Comparison of ENCODE assay signal across 2 fruit fly cellular contexts in genomic region chrX:17513801-17514200, dm6.
TF ChIP-seq lines count a peak whose summit lies in the region.

No protein-coding gene starts in this region.

- no peak for TF ChIP-seq CTCF in whole organism, embryonic (GFP tag; optimal IDR thresholded peaks at IDR 0.05; lab: Kevin White, UChicago)

TF ChIP-seq in whole organism, embryonic, 481 proteins besides CTCF, POLR2A, EP300 and RAD21 (continues in another document):
- TF ChIP-seq B-H1 (GFP tag; IDR thresholded peaks at IDR 0.05; lab: Robert Waterston, UW) (no peak), otp (GFP tag; IDR thresholded peaks at IDR 0.05; lab: Robert Waterston, UW) (0 out of 3 replicates have a peak, but pooled peaks have one; percentile 18), Awh (GFP tag; IDR thresholded peaks at IDR 0.05; lab: Robert Waterston, UW) (peak; percentile 57; the same call in 1 of the 2 replicates), sens-2 (GFP tag; IDR thresholded peaks at IDR 0.05; lab: Robert Waterston, UW) (no peak), Antp (GFP tag; optimal IDR thresholded peaks at IDR 0.05; lab: Kevin White, UChicago) (no peak), CG8388 (GFP tag; optimal IDR thresholded peaks at IDR 0.05; lab: Kevin White, UChicago) (peak; percentile 53), CG2875 (GFP tag; optimal IDR thresholded peaks at IDR 0.05; lab: Kevin White, UChicago) (no peak), gsb (GFP tag; IDR thresholded peaks at IDR 0.05; lab: Robert Waterston, UW) (no peak), Atf6 (GFP tag; IDR thresholded peaks at IDR 0.05; lab: Robert Waterston, UW) (no peak), ranshi (GFP tag; IDR thresholded peaks at IDR 0.05; lab: Robert Waterston, UW) (peak; percentile 24; the same call in 1 of the 2 replicates), Camta (GFP tag; optimal IDR thresholded peaks at IDR 0.05; lab: Kevin White, UChicago) (no peak), nmo (GFP tag; optimal IDR thresholded peaks at IDR 0.05; lab: Kevin White, UChicago) (peak; percentile 18), cas (GFP tag; IDR thresholded peaks at IDR 0.05; lab: Robert Waterston, UW) (no peak), CHES-1-like (GFP tag; optimal IDR thresholded peaks at IDR 0.05; lab: Kevin White, UChicago) (no peak), phol (tag; optimal IDR thresholded peaks at IDR 0.05; lab: Kevin White, UChicago) (peak; percentile 47), gem (tag; optimal IDR thresholded peaks at IDR 0.05; lab: Kevin White, UChicago) (peak; percentile 66), pan (optimal IDR thresholded peaks at IDR 0.05; lab: Kevin White, UChicago) (no peak), pan (GFP tag; optimal IDR thresholded peaks at IDR 0.05 in 1 of 2, IDR thresholded peaks at IDR 0.05 in 1 of 2) (no peak), PHDP (tag; optimal IDR thresholded peaks at IDR 0.05; lab: Kevin White, UChicago) (peak; percentile 31), Eip74EF (GFP tag; optimal IDR thresholded peaks at IDR 0.05; lab: Kevin White, UChicago) (peak in 1 of 2 experiments; percentile 26), dmrt11E (tag; optimal IDR thresholded peaks at IDR 0.05; lab: Kevin White, UChicago) (peak; percentile 50), Xbp1 (GFP tag; optimal IDR thresholded peaks at IDR 0.05; lab: Kevin White, UChicago) (peak; percentile 37), fd64A (GFP tag; optimal IDR thresholded peaks at IDR 0.05; lab: Kevin White, UChicago) (no peak), CG10979 (tag; optimal IDR thresholded peaks at IDR 0.05; lab: Kevin White, UChicago) (peak; percentile 55), Rx (GFP tag; IDR thresholded peaks at IDR 0.05; lab: Robert Waterston, UW) (0 out of 2 replicates have a peak, but pooled peaks have one; percentile 15), CG13424 (tag; optimal IDR thresholded peaks at IDR 0.05; lab: Kevin White, UChicago) (peak; percentile 5), Nf-YB (GFP tag; optimal IDR thresholded peaks at IDR 0.05; lab: Kevin White, UChicago) (no peak), CG17361 (GFP tag; IDR thresholded peaks at IDR 0.05; lab: Robert Waterston, UW) (peak; percentile 41; the same call in 1 of the 3 replicates), CG4360 (GFP tag; IDR thresholded peaks at IDR 0.05; lab: Robert Waterston, UW) (no peak), CG8924 (tag; optimal IDR thresholded peaks at IDR 0.05; lab: Kevin White, UChicago) (peak; percentile 3), Tbp (GFP tag; optimal IDR thresholded peaks at IDR 0.05; lab: Kevin White, UChicago) (no peak), trem (tag; optimal IDR thresholded peaks at IDR 0.05; lab: Kevin White, UChicago) (peak; percentile 6), H2.0 (GFP tag; IDR thresholded peaks at IDR 0.05; lab: Robert Waterston, UW) (0 out of 2 replicates have a peak, but pooled peaks have one; percentile 14), CG10209 (GFP tag; optimal IDR thresholded peaks at IDR 0.05; lab: Kevin White, UChicago) (no peak), al (GFP tag; IDR thresholded peaks at IDR 0.05; lab: Robert Waterston, UW) (no peak), odd (GFP tag; optimal IDR thresholded peaks at IDR 0.05; lab: Kevin White, UChicago) (no peak), CG15601 (tag; optimal IDR thresholded peaks at IDR 0.05; lab: Kevin White, UChicago) (peak; percentile 1), D (optimal IDR thresholded peaks at IDR 0.05; lab: Kevin White, UChicago) (no peak), D (GFP tag; optimal IDR thresholded peaks at IDR 0.05; lab: Kevin White, UChicago) (peak; percentile 20), scrt (GFP tag; optimal IDR thresholded peaks at IDR 0.05; lab: Kevin White, UChicago) (no peak), CG9876 (GFP tag; optimal IDR thresholded peaks at IDR 0.05; lab: Kevin White, UChicago) (no peak), row (GFP tag; IDR thresholded peaks at IDR 0.05; lab: Robert Waterston, UW) (peak; percentile 37; the same call in 1 of the 3 replicates), CG3281 (GFP tag; optimal IDR thresholded peaks at IDR 0.05; lab: Kevin White, UChicago) (no peak), CG6654 (GFP tag; optimal IDR thresholded peaks at IDR 0.05; lab: Kevin White, UChicago) (no peak), CG4424 (GFP tag; optimal IDR thresholded peaks at IDR 0.05; lab: Kevin White, UChicago) (peak; percentile 21), toy (GFP tag; IDR thresholded peaks at IDR 0.05; lab: Robert Waterston, UW) (no peak)

TF ChIP-seq in whole organism, prepupa, 60 proteins besides CTCF, POLR2A, EP300 and RAD21:
- TF ChIP-seq Sox15 (GFP tag; optimal IDR thresholded peaks at IDR 0.05; lab: Kevin White, UChicago) = no peak
- no peak for TF ChIP-seq CG10631 (GFP tag; optimal IDR thresholded peaks at IDR 0.05; lab: Kevin White, UChicago)
- TF ChIP-seq topi (GFP tag; optimal IDR thresholded peaks at IDR 0.05; lab: Kevin White, UChicago) = peak; percentile 9
- TF ChIP-seq lz (GFP tag; optimal IDR thresholded peaks at IDR 0.05; lab: Kevin White, UChicago) = no peak
- TF ChIP-seq CG31627 (GFP tag; optimal IDR thresholded peaks at IDR 0.05; lab: Kevin White, UChicago) = no peak
- TF ChIP-seq esn (GFP tag; optimal IDR thresholded peaks at IDR 0.05; lab: Kevin White, UChicago) = peak; percentile 22
- TF ChIP-seq dsx (GFP tag; optimal IDR thresholded peaks at IDR 0.05; lab: Kevin White, UChicago; ENCODE audit: poor library complexity, severe bottlenecking) = no peak
- no peak for TF ChIP-seq Ets96B (tag; optimal IDR thresholded peaks at IDR 0.05; lab: Kevin White, UChicago)
- no peak for TF ChIP-seq CG7368 (GFP tag; optimal IDR thresholded peaks at IDR 0.05; lab: Kevin White, UChicago)
- no peak for TF ChIP-seq Sox102F (GFP tag; optimal IDR thresholded peaks at IDR 0.05; lab: Kevin White, UChicago)
- no peak for TF ChIP-seq ss (GFP tag; optimal IDR thresholded peaks at IDR 0.05; lab: Kevin White, UChicago)
- TF ChIP-seq CG34406 (GFP tag; optimal IDR thresholded peaks at IDR 0.05; lab: Kevin White, UChicago) = no peak
- no peak for TF ChIP-seq CG8119 (GFP tag; IDR thresholded peaks at IDR 0.05; lab: Robert Waterston, UW)
- no peak for TF ChIP-seq dac (GFP tag; optimal IDR thresholded peaks at IDR 0.05; lab: Kevin White, UChicago)
- peak; percentile 51 for TF ChIP-seq Eip78C (GFP tag; lab: Kevin White, UChicago)
- no peak for TF ChIP-seq CG6792 (GFP tag; optimal IDR thresholded peaks at IDR 0.05; lab: Kevin White, UChicago)
- no peak for TF ChIP-seq salr (GFP tag; optimal IDR thresholded peaks at IDR 0.05; lab: Kevin White, UChicago)
- TF ChIP-seq Met (GFP tag; optimal IDR thresholded peaks at IDR 0.05; lab: Kevin White, UChicago) = peak; percentile 31
- no peak for TF ChIP-seq net (GFP tag; optimal IDR thresholded peaks at IDR 0.05; lab: Kevin White, UChicago)
- no peak for TF ChIP-seq eg (GFP tag; IDR thresholded peaks at IDR 0.05; lab: Robert Waterston, UW)
- no peak for TF ChIP-seq vri (GFP tag; optimal IDR thresholded peaks at IDR 0.05; lab: Kevin White, UChicago)
- TF ChIP-seq spab (GFP tag; optimal IDR thresholded peaks at IDR 0.05; lab: Kevin White, UChicago) = no peak
- TF ChIP-seq CG15336 (GFP tag; IDR thresholded peaks at IDR 0.05; lab: Robert Waterston, UW) = peak; percentile 28; the same call in 1 of the 2 replicates
- TF ChIP-seq fd59A (GFP tag; optimal IDR thresholded peaks at IDR 0.05; lab: Kevin White, UChicago) = no peak
- no peak for TF ChIP-seq CG8319 (GFP tag; optimal IDR thresholded peaks at IDR 0.05; lab: Kevin White, UChicago)
- no peak for TF ChIP-seq CG11902 (GFP tag; optimal IDR thresholded peaks at IDR 0.05; lab: Kevin White, UChicago)
- TF ChIP-seq CG4318 (GFP tag; optimal IDR thresholded peaks at IDR 0.05; lab: Kevin White, UChicago) = no peak
- TF ChIP-seq CG3919 (GFP tag; optimal IDR thresholded peaks at IDR 0.05; lab: Kevin White, UChicago) = no peak
- no peak for TF ChIP-seq Eip93F (GFP tag; optimal IDR thresholded peaks at IDR 0.05; lab: Kevin White, UChicago)
- no peak for TF ChIP-seq Smox (GFP tag; optimal IDR thresholded peaks at IDR 0.05; lab: Kevin White, UChicago)
- TF ChIP-seq Gug (GFP tag; IDR thresholded peaks at IDR 0.05; lab: Robert Waterston, UW) = no peak
- no peak for TF ChIP-seq Hr38 (GFP tag; optimal IDR thresholded peaks at IDR 0.05; lab: Kevin White, UChicago)
- TF ChIP-seq Blimp-1 (GFP tag; optimal IDR thresholded peaks at IDR 0.05; lab: Kevin White, UChicago) = no peak
- peak; percentile 14 for TF ChIP-seq achi (GFP tag; optimal IDR thresholded peaks at IDR 0.05; lab: Kevin White, UChicago)
- TF ChIP-seq Lpt (GFP tag; optimal IDR thresholded peaks at IDR 0.05; lab: Kevin White, UChicago) = no peak
- TF ChIP-seq CG8632 (GFP tag; optimal IDR thresholded peaks at IDR 0.05; lab: Kevin White, UChicago) = no peak
- no peak for TF ChIP-seq CG10669 (GFP tag; optimal IDR thresholded peaks at IDR 0.05; lab: Kevin White, UChicago)
- no peak for TF ChIP-seq CG6276 (GFP tag; optimal IDR thresholded peaks at IDR 0.05; lab: Kevin White, UChicago)
- peak; percentile 63 for TF ChIP-seq svp (GFP tag; lab: Kevin White, UChicago)
- TF ChIP-seq Hr39 (GFP tag; optimal IDR thresholded peaks at IDR 0.05; lab: Kevin White, UChicago) = no peak
- peak; percentile 3 for TF ChIP-seq pdm3 (GFP tag; optimal IDR thresholded peaks at IDR 0.05; lab: Kevin White, UChicago)
- no peak for TF ChIP-seq CG11762 (GFP tag; optimal IDR thresholded peaks at IDR 0.05; lab: Kevin White, UChicago; ENCODE audit: insufficient read depth)
- TF ChIP-seq CG11294 (GFP tag; IDR thresholded peaks at IDR 0.05; lab: Robert Waterston, UW) = no peak
- TF ChIP-seq Hr4 (GFP tag; optimal IDR thresholded peaks at IDR 0.05; lab: Kevin White, UChicago) = no peak
- TF ChIP-seq Ets21C (GFP tag; optimal IDR thresholded peaks at IDR 0.05; lab: Kevin White, UChicago) = no peak
- TF ChIP-seq fd85E (GFP tag; optimal IDR thresholded peaks at IDR 0.05; lab: Kevin White, UChicago) = no peak

Comparison
In these comparisons a context has a peak if more than half of its experiments do, and no peak if none do; other contexts are left out.
1. Of the 7 proteins assayed by ChIP-seq in both whole organism, embryonic and whole organism, prepupa: peak only in whole organism, embryonic: Sox102F; only in whole organism, prepupa: none; in both: none; in neither: 6.